Worm (Caenorhabditis elegans): ENCODE results near the gene twk-39.
A peak's percentile ranks its signal among the peaks of the same experiment; 100 is the strongest.

twk-39 gene

DNA sequence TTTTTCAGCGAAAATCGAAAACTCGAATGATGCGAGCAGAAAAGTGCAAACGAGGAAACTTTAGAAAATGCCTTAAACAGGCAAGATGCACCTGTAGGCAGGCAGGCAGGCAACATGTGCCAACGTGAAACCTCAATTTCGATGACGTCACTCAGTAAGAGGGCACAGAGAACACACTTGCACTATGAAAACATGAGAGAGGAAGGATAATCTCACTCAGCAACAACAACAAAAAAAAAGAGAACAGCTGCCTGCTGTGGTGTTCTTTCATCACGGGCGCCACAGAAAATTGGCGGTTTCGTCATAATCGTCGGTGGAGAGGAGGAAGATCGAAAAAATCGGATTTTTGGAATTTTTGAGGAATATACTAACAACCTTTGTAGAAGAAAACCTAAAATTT lies 38.6 kb downstream of the twk-39 start:
- TF ChIP-seq mbf-1 (tag; optimal IDR thresholded peaks at IDR 0.05) (no peak), ztf-11 (tag; optimal IDR thresholded peaks at IDR 0.05) (no peak), crh-2 (tag; optimal IDR thresholded peaks at IDR 0.05) (no peak), nhr-11 (tag; optimal IDR thresholded peaks at IDR 0.05) (no peak), nhr-77 (tag; optimal IDR thresholded peaks at IDR 0.05) (no peak), Y55F3AM.14 (GFP tag; optimal IDR thresholded peaks at IDR 0.05) (no peak), blmp-1 (tag; optimal IDR thresholded peaks at IDR 0.05; ENCODE audit: insufficient read depth) (no peak), sma-3 (GFP tag; optimal IDR thresholded peaks at IDR 0.05) (no peak), nhr-10 (tag; optimal IDR thresholded peaks at IDR 0.05) (no peak), lin-13 (GFP tag; optimal IDR thresholded peaks at IDR 0.05) (no peak), unc-62 (GFP tag; optimal IDR thresholded peaks at IDR 0.05) (no peak), lin-11 (tag; optimal IDR thresholded peaks at IDR 0.05) (no peak), mdl-1 (tag; optimal IDR thresholded peaks at IDR 0.05) (no peak), F13H6.1 (tag; optimal IDR thresholded peaks at IDR 0.05) (peak; percentile 52), elt-1 (tag; optimal IDR thresholded peaks at IDR 0.05) (no peak), unc-55 (GFP tag; optimal IDR thresholded peaks at IDR 0.05) (no peak), ztf-4 (tag; optimal IDR thresholded peaks at IDR 0.05) (no peak), nhr-129 (tag; optimal IDR thresholded peaks at IDR 0.05) (peak; percentile 19), lin-39 (tag; optimal IDR thresholded peaks at IDR 0.05) (no peak), sma-9 (GFP tag; optimal IDR thresholded peaks at IDR 0.05) (peak; percentile 12), sma-9 (tag; optimal IDR thresholded peaks at IDR 0.05) (no peak), ceh-82 (tag; optimal IDR thresholded peaks at IDR 0.05) (no peak), unc-39 (tag; optimal IDR thresholded peaks at IDR 0.05) (no peak), nhr-25 (tag; optimal IDR thresholded peaks at IDR 0.05) (no peak), nhr-21 (tag; optimal IDR thresholded peaks at IDR 0.05) (no peak), nhr-12 (tag; optimal IDR thresholded peaks at IDR 0.05) (no peak), nhr-23 (tag; optimal IDR thresholded peaks at IDR 0.05) (no peak), ceh-16 (tag; optimal IDR thresholded peaks at IDR 0.05) (no peak), C34F6.9 (tag; optimal IDR thresholded peaks at IDR 0.05) (peak; percentile 9), egl-27 (tag; optimal IDR thresholded peaks at IDR 0.05) (no peak), skn-1 (tag; optimal IDR thresholded peaks at IDR 0.05) (no peak), mab-5 (tag; optimal IDR thresholded peaks at IDR 0.05) (no peak), gmeb-1 (tag; optimal IDR thresholded peaks at IDR 0.05) (no peak), zag-1 (tag; optimal IDR thresholded peaks at IDR 0.05) (no peak), ztf-1 (GFP tag; conservative IDR thresholded peaks at IDR 0.05) (no peak), dmd-4 (tag; optimal IDR thresholded peaks at IDR 0.05) (no peak), ZK546.5 (tag; optimal IDR thresholded peaks at IDR 0.05) (no peak), alr-1 (tag; optimal IDR thresholded peaks at IDR 0.05) (no peak), fos-1 (tag; optimal IDR thresholded peaks at IDR 0.05) (no peak), nhr-237 (tag; optimal IDR thresholded peaks at IDR 0.05) (no peak), R02D3.7 (tag; optimal IDR thresholded peaks at IDR 0.05) (no peak), aly-2 (tag; optimal IDR thresholded peaks at IDR 0.05) (no peak), sem-4 (tag; optimal IDR thresholded peaks at IDR 0.05) (peak; percentile 44), lsy-2 (tag; optimal IDR thresholded peaks at IDR 0.05) (no peak), ama-1 (optimal IDR thresholded peaks at IDR 0.05) (no peak), elt-3 (tag; optimal IDR thresholded peaks at IDR 0.05) (no peak)

ce11 chrIII:11834783-11835182 lies 39.2 kb downstream of the twk-39 start:
- TF ChIP-seq fos-1 (tag; optimal IDR thresholded peaks at IDR 0.05): peak; percentile 48
- TF ChIP-seq skn-1 (tag; optimal IDR thresholded peaks at IDR 0.05): peak; percentile 66
- peak; percentile 10 for TF ChIP-seq sma-9 (GFP tag; optimal IDR thresholded peaks at IDR 0.05)
- no peak for TF ChIP-seq sma-9 (tag; optimal IDR thresholded peaks at IDR 0.05)
- TF ChIP-seq crh-2 (tag; optimal IDR thresholded peaks at IDR 0.05): peak; percentile 32
- TF ChIP-seq nhr-129 (tag; optimal IDR thresholded peaks at IDR 0.05): peak; percentile 28
- TF ChIP-seq unc-55 (GFP tag; optimal IDR thresholded peaks at IDR 0.05): peak; percentile 8
- no peak for TF ChIP-seq R02D3.7 (tag; optimal IDR thresholded peaks at IDR 0.05)
- no peak for TF ChIP-seq mdl-1 (tag; optimal IDR thresholded peaks at IDR 0.05)
- peak in 1 of 2 experiments; percentile 38 for TF ChIP-seq lsy-2 (tag; optimal IDR thresholded peaks at IDR 0.05)
- TF ChIP-seq blmp-1 (tag; optimal IDR thresholded peaks at IDR 0.05; ENCODE audit: insufficient read depth): peak; percentile 18
- no peak for TF ChIP-seq ztf-4 (tag; optimal IDR thresholded peaks at IDR 0.05)
- peak; percentile 11 for TF ChIP-seq nhr-25 (tag; optimal IDR thresholded peaks at IDR 0.05)

All from whole organism, L2 larva.